Worm (Caenorhabditis elegans) whole organism, midembryonic: Measurements from ENCODE around the gene C01B10.6.

ENCODE experiments used
- T22C8.4 ChIP-seq: fragments of 200-800 bp; sonication (Bioruptor generic); IDR thresholded peaks from 2 replicates; pipeline ENCODE4 v1.3.6; 2022; ENCODE audit warnings: missing genetic modification characterization, missing compliant biosample characterization
- cog-1 ChIP-seq: sonication (generic microtip); optimal IDR thresholded peaks from 2 replicates; lab custom pipeline; 2016; ENCODE audit warnings: missing genetic modification characterization, missing compliant biosample characterization
- flt-1 ChIP-seq: fragments of 200-800 bp; sonication (Bioruptor generic); IDR thresholded peaks from 2 replicates; pipeline ENCODE4 v1.3.6; 2022; ENCODE audit warnings: missing genetic modification characterization, missing compliant biosample characterization
- klf-2 ChIP-seq: fragments of 200-800 bp; sonication (Bioruptor generic); conservative IDR thresholded peaks from 2 replicates; pipeline ENCODE4 v1.3.6; 2022; ENCODE audit warnings: missing genetic modification reagents, missing genetic modification characterization, missing compliant biosample characterization
- med-1 ChIP-seq: sonication (generic microtip); optimal IDR thresholded peaks from 2 replicates; lab custom pipeline; 2017; ENCODE audit warnings: missing genetic modification characterization, mild to moderate bottlenecking, missing compliant biosample characterization, antibody characterized with exemption, missing genetic modification reagents; ENCODE audit not compliant: insufficient read depth
- ref-1 ChIP-seq: fragments of 200-800 bp; sonication (Bioruptor generic); conservative IDR thresholded peaks from 2 replicates; pipeline ENCODE4 v1.3.6; 2022; ENCODE audit warnings: missing genetic modification reagents, missing genetic modification characterization, missing compliant biosample characterization

DNA sequence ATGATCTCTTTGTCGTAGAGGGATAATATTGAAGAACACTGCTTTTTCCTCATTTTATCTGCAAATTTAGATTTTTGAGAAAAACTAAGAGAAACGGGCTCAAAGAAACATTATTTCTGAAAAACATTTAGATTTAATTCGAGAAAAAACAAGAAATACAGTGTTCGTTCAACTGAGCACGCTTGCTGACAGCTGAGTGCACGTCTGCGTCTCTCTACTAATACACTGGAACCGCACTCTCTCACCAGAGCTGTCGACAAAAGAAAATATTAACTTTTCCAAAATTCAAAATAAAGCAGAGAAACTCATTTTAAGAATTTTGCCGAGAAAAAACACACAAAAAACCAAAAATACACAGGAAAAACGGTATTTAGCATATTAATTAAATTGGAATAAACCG lies 26.7 kb upstream of the C01B10.6 start, which contains the start of gene drh-1:
- TF ChIP-seq flt-1 (GFP tag; lab: Robert Waterston, UW) (no peak), med-1 (GFP tag; lab: Kevin White, UChicago) (no peak), T22C8.4 (GFP tag; lab: Robert Waterston, UW) (no peak), klf-2 (GFP tag; lab: Robert Waterston, UW) (no peak), cog-1 (no peak), ref-1 (GFP tag; lab: Robert Waterston, UW) (no peak)
